Worm (Caenorhabditis elegans) whole organism, L4 larva: ENCODE measurements around the gene clec-151.

Source experiments
- F10B5.3 ChIP-seq: sonication (generic microtip); optimal IDR thresholded peaks from 2 replicates; lab custom pipeline; 2016; ENCODE audit warnings: mild to moderate bottlenecking, missing genetic modification characterization, missing compliant biosample characterization
- F26F4.8 ChIP-seq: fragments of 200-800 bp; sonication (Bioruptor generic); conservative IDR thresholded peaks from 2 replicates; pipeline ENCODE4 v1.3.6; 2022; ENCODE audit warnings: missing genetic modification characterization, missing compliant biosample characterization
- Y48G9A.11 ChIP-seq: fragments of 200-800 bp; sonication (Bioruptor generic); IDR thresholded peaks from 2 replicates; pipeline ENCODE4 v1.3.6; 2022; ENCODE audit warnings: missing genetic modification reagents, missing genetic modification characterization, missing compliant biosample characterization
- ama-1 ChIP-seq: fragments of 150-350 bp; optimal IDR thresholded peaks from 2 replicates; lab custom pipeline; 2014; ENCODE audit warnings: inconsistent platforms, mixed read lengths
- arid-1 ChIP-seq: fragments of 200-800 bp; sonication (Bioruptor generic); conservative IDR thresholded peaks from 2 replicates; pipeline ENCODE4 v1.3.6; 2022; ENCODE audit warnings: missing genetic modification reagents, missing genetic modification characterization, missing compliant biosample characterization
- ceh-20 ChIP-seq: fragments of 200-800 bp; sonication (Bioruptor generic); IDR thresholded peaks from 2 replicates; pipeline ENCODE4 v1.3.6; 2022; ENCODE audit warnings: missing genetic modification reagents, missing genetic modification characterization, missing compliant biosample characterization
- ceh-44 ChIP-seq: fragments of 200-800 bp; sonication (Bioruptor generic); IDR thresholded peaks from 2 replicates; pipeline ENCODE4 v1.3.6; 2022; ENCODE audit warnings: missing genetic modification reagents, missing genetic modification characterization, missing compliant biosample characterization
- ceh-62 ChIP-seq: sonication (generic microtip); optimal IDR thresholded peaks from 2 replicates; lab custom pipeline; 2017; ENCODE audit warnings: missing biosample characterization, missing genetic modification characterization
- daf-16 ChIP-seq, 3 experiments: sonication (generic microtip); optimal IDR thresholded peaks; 2 replicates each; lab custom pipeline; 2016 to 2017; ENCODE audit warnings: missing genetic modification characterization in 3 of 3, missing genetic modification reagents in 3 of 3, mild to moderate bottlenecking in 2 of 3, missing compliant biosample characterization in 2 of 3, missing biosample characterization in 1 of 3, moderate library complexity in 1 of 3
- dmd-6 ChIP-seq: fragments of 200-800 bp; sonication (Bioruptor generic); IDR thresholded peaks from 2 replicates; pipeline ENCODE4 v1.3.6; 2022; ENCODE audit warnings: missing genetic modification reagents, missing genetic modification characterization, missing compliant biosample characterization
- dmd-9 ChIP-seq: fragments of 200-800 bp; sonication (Bioruptor generic); IDR thresholded peaks from 2 replicates; pipeline ENCODE4 v1.3.6; 2022; ENCODE audit warnings: missing genetic modification reagents, missing genetic modification characterization, missing compliant biosample characterization
- duxl-1 ChIP-seq: sonication (generic microtip); optimal IDR thresholded peaks from 2 replicates; lab custom pipeline; 2016; ENCODE audit warnings: mild to moderate bottlenecking, missing genetic modification characterization, moderate library complexity, missing compliant biosample characterization; ENCODE audit not compliant: poor library complexity
- dve-1 ChIP-seq: sonication (generic microtip); optimal IDR thresholded peaks from 2 replicates; lab custom pipeline; 2017; ENCODE audit warnings: antibody characterized with exemption, mild to moderate bottlenecking, missing genetic modification characterization, missing compliant biosample characterization; ENCODE audit not compliant: insufficient read depth
- hlh-11 ChIP-seq: fragments of 200-800 bp; sonication (Bioruptor generic); optimal IDR thresholded peaks from 2 replicates; lab custom pipeline; 2018; ENCODE audit warnings: mild to moderate bottlenecking, missing genetic modification characterization, missing compliant biosample characterization
- hlh-30 ChIP-seq: sonication (generic microtip); optimal IDR thresholded peaks from 2 replicates; lab custom pipeline; 2017; ENCODE audit warnings: antibody characterized with exemption, mild to moderate bottlenecking, missing genetic modification characterization, missing compliant biosample characterization; ENCODE audit not compliant: insufficient read depth
- jun-1 ChIP-seq: fragments of 150-350 bp; optimal IDR thresholded peaks from 2 replicates; lab custom pipeline; 2014; ENCODE audit warnings: missing biosample characterization, missing genetic modification reagents, missing genetic modification characterization
- lin-1 ChIP-seq: fragments of 200-800 bp; sonication (Bioruptor generic); IDR thresholded peaks from 2 replicates; pipeline ENCODE4 v1.3.6; 2022; ENCODE audit warnings: missing genetic modification reagents, missing genetic modification characterization, missing compliant biosample characterization
- lin-38 ChIP-seq: fragments of 200-800 bp; sonication (Bioruptor generic); IDR thresholded peaks from 2 replicates; pipeline ENCODE4 v1.3.6; 2022; ENCODE audit warnings: missing genetic modification reagents, missing genetic modification characterization, missing compliant biosample characterization
- lsy-2 ChIP-seq, 2 experiments: fragments of 150-350 bp in 1 of 2; sonication (generic microtip) in 1 of 2; optimal IDR thresholded peaks; 2 replicates each; lab custom pipeline; 2014 to 2017; ENCODE audit warnings: missing biosample characterization in 2 of 2, missing genetic modification characterization in 2 of 2
- madf-9 ChIP-seq: fragments of 200-800 bp; sonication (Bioruptor generic); conservative IDR thresholded peaks from 2 replicates; pipeline ENCODE4 v1.3.6; 2022; ENCODE audit warnings: missing genetic modification reagents, missing genetic modification characterization, missing compliant biosample characterization
- mdl-1 ChIP-seq, 2 experiments: fragments of 150-350 bp in 1 of 2; sonication (generic microtip) in 1 of 2; optimal IDR thresholded peaks; 2 replicates each; lab custom pipeline; 2014 to 2017; ENCODE audit warnings: missing biosample characterization in 2 of 2, missing genetic modification characterization in 2 of 2
- mep-1 ChIP-seq: fragments of 150-350 bp; sonication (generic microtip); optimal IDR thresholded peaks from 3 replicates; lab custom pipeline; 2014; ENCODE audit warnings: missing biosample characterization, missing genetic modification characterization
- nhr-25 ChIP-seq: sonication (generic microtip); optimal IDR thresholded peaks from 2 replicates; lab custom pipeline; 2017; ENCODE audit warnings: missing genetic modification characterization, mild to moderate bottlenecking, missing compliant biosample characterization, antibody characterized with exemption, moderate library complexity, borderline replicate concordance; ENCODE audit not compliant: insufficient read depth
- nhr-28 ChIP-seq: fragments of 150-350 bp; optimal IDR thresholded peaks from 2 replicates; lab custom pipeline; 2014; ENCODE audit warnings: missing biosample characterization, missing genetic modification characterization
- nhr-48 ChIP-seq: sonication (generic microtip); optimal IDR thresholded peaks from 2 replicates; lab custom pipeline; 2016; ENCODE audit warnings: mild to moderate bottlenecking, missing genetic modification characterization, missing compliant biosample characterization
- nhr-77 ChIP-seq: fragments of 150-350 bp; optimal IDR thresholded peaks from 2 replicates; lab custom pipeline; 2014; ENCODE audit warnings: missing biosample characterization, missing genetic modification characterization
- rbr-2 ChIP-seq: sonication (generic microtip); optimal IDR thresholded peaks from 2 replicates; lab custom pipeline; 2016; ENCODE audit warnings: missing genotype, missing genetic modification characterization, missing compliant biosample characterization
- snpc-1.2 ChIP-seq: fragments of 200-800 bp; sonication (Bioruptor generic); IDR thresholded peaks from 2 replicates; pipeline ENCODE4 v1.3.6; 2022; ENCODE audit warnings: missing genetic modification reagents, missing genetic modification characterization, missing compliant biosample characterization
- snpc-4 ChIP-seq: fragments of 150-350 bp; optimal IDR thresholded peaks from 2 replicates; lab custom pipeline; 2014; ENCODE audit warnings: missing biosample characterization, missing genetic modification characterization
- tag-97 ChIP-seq: fragments of 200-800 bp; sonication (Bioruptor generic); IDR thresholded peaks from 2 replicates; pipeline ENCODE4 v1.3.6; 2022; ENCODE audit warnings: missing genetic modification characterization, missing compliant biosample characterization
- tra-1 ChIP-seq: fragments of 200-800 bp; sonication (Bioruptor generic); IDR thresholded peaks from 2 replicates; pipeline ENCODE4 v1.3.6; 2022; ENCODE audit warnings: missing genetic modification reagents, missing genetic modification characterization, missing compliant biosample characterization
- unc-130 ChIP-seq: sonication (generic microtip); optimal IDR thresholded peaks from 2 replicates; lab custom pipeline; 2016; ENCODE audit warnings: missing genetic modification reagents, missing genetic modification characterization, missing compliant biosample characterization
- unc-39 ChIP-seq: sonication (generic microtip); optimal IDR thresholded peaks from 2 replicates; lab custom pipeline; 2017; ENCODE audit warnings: missing biosample characterization, missing genetic modification characterization
- zfp-3 ChIP-seq: fragments of 200-800 bp; sonication (Bioruptor generic); conservative IDR thresholded peaks from 2 replicates; pipeline ENCODE4 v1.3.6; 2022; ENCODE audit warnings: missing genetic modification reagents, missing genetic modification characterization, missing compliant biosample characterization

clec-151 gene

DNA sequence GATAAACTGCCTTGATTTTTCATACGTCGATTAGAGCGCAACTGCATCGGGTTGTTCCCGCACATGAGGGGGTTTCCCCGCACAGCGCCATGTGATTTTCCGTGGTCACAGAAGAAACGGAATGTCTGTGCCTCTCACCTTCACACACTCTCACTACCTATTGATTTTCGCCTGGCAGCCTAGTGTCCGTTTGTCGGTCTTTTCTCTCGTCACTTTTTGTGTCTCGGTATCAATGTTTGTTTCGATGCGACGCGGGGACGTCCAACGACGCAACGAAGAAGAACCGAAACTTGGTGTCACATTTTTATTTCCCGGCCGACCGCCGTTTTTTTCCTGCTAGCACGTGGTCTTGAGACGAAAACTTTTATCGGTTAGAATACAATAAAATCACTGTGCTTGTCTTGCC is 21.1 kb downstream of the clec-151 start (continued):
- TF ChIP-seq Y48G9A.11 (GFP tag; lab: Robert Waterston, UW) (no peak), arid-1 (GFP tag; lab: Robert Waterston, UW) (peak; percentile 15; the same call in 1 of the 2 replicates), snpc-4 (tag; lab: Kevin White, UChicago) (no peak), unc-39 (tag; lab: Kevin White, UChicago) (no peak), ceh-20 (GFP tag; lab: Robert Waterston, UW) (peak; percentile 89), nhr-25 (tag; lab: Kevin White, UChicago) (peak; percentile 77), mdl-1 (tag; optimal IDR thresholded peaks at IDR 0.05; lab: Kevin White, UChicago) (peak; percentile 100), ceh-44 (GFP tag; lab: Robert Waterston, UW) (peak; percentile 15; the same call in 1 of the 2 replicates), tag-97 (GFP tag; lab: Robert Waterston, UW) (no peak), rbr-2 (tag; lab: Kevin White, UChicago) (peak; percentile 94), nhr-48 (tag; lab: Kevin White, UChicago) (peak; percentile 97), tra-1 (peak; percentile 90), F26F4.8 (GFP tag; lab: Robert Waterston, UW) (no peak), nhr-28 (tag; lab: Kevin White, UChicago) (peak; percentile 97), zfp-3 (GFP tag; lab: Robert Waterston, UW) (0 out of 2 replicates have a peak, but pooled peaks have one; percentile 39)
- TF ChIP-seq, all 104 proteins: peak for 67

- TF ChIP-seq mdl-1 (tag; optimal IDR thresholded peaks at IDR 0.05; lab: Kevin White, UChicago) (peak in 1 of 2 experiments; percentile 10), snpc-1.2 (GFP tag; lab: Robert Waterston, UW) (peak; percentile 46; the same call in 1 of the 2 replicates), mep-1 (peak; percentile 13), jun-1 (tag; lab: Kevin White, UChicago) (no peak), lsy-2 (tag; optimal IDR thresholded peaks at IDR 0.05; lab: Kevin White, UChicago) (peak in 1 of 2 experiments; percentile 47), zfp-3 (GFP tag; lab: Robert Waterston, UW) (0 out of 2 replicates have a peak, but pooled peaks have one; percentile 45), dmd-9 (GFP tag; lab: Robert Waterston, UW) (0 out of 2 replicates have a peak, but pooled peaks have one; percentile 4), nhr-77 (tag; lab: Kevin White, UChicago) (peak; percentile 14), ceh-62 (tag; lab: Kevin White, UChicago) (no peak), nhr-28 (tag; lab: Kevin White, UChicago) (peak; percentile 63), lin-1 (GFP tag; lab: Robert Waterston, UW) (0 out of 2 replicates have a peak, but pooled peaks have one; percentile 38), dmd-6 (GFP tag; lab: Robert Waterston, UW) (peak; percentile 77), F10B5.3 (tag; lab: Kevin White, UChicago) (no peak), ama-1 (lab: Kevin White, UChicago) (no peak), duxl-1 (tag; lab: Kevin White, UChicago) (no peak), madf-9 (0 out of 2 replicates have a peak, but pooled peaks have one; percentile 14), unc-130 (GFP tag; lab: Kevin White, UChicago) (peak; percentile 27), hlh-30 (tag; lab: Kevin White, UChicago) (peak; percentile 73), tra-1 (0 out of 2 replicates have a peak, but pooled peaks have one; percentile 9), hlh-11 (tag; lab: Kevin White, UChicago) (peak; percentile 24), daf-16 (GFP tag; optimal IDR thresholded peaks at IDR 0.05; lab: Kevin White, UChicago) (no peak), daf-16 (tag; optimal IDR thresholded peaks at IDR 0.05; lab: Kevin White, UChicago) (peak; percentile 43), lin-38 (GFP tag; lab: Robert Waterston, UW) (peak; percentile 22; the same call in 1 of the 2 replicates), dve-1 (peak; percentile 55)
Observed at ce11 chrIII:4649811-4650544, 21.7 kb downstream of the clec-151 start, which contains the start of gene ppm-2. TSS of gene ppm-2 (plus strand) at chrIII:4650494.
